Fruit fly (Drosophila melanogaster): ENCODE results near the gene Flad1.

Gene Flad1

DNA sequence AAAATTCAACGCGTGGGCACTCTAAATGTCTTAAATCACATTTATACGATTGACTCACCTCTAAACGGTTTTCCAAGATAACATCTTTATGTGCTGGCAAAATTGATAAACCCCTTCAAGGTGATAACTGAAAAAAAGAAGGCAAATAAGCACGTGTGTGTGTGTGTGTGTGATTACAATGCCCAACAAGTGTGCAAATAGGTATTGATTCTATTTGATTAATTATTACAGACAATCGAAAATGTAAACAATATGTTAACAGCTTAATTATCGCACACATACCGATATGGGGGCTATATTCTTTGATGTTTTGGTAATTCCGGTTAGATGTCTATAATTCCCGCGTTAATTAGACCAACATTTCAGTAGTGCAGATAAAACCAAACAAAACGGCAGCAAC is 16.8 kb downstream of the Flad1 start:
- TF ChIP-seq pan (optimal IDR thresholded peaks at IDR 0.05) (no peak), sage (GFP tag; optimal IDR thresholded peaks at IDR 0.05) (no peak), br (GFP tag; optimal IDR thresholded peaks at IDR 0.05) (no peak), Sp1 (GFP tag; optimal IDR thresholded peaks at IDR 0.05) (no peak)

DNA sequence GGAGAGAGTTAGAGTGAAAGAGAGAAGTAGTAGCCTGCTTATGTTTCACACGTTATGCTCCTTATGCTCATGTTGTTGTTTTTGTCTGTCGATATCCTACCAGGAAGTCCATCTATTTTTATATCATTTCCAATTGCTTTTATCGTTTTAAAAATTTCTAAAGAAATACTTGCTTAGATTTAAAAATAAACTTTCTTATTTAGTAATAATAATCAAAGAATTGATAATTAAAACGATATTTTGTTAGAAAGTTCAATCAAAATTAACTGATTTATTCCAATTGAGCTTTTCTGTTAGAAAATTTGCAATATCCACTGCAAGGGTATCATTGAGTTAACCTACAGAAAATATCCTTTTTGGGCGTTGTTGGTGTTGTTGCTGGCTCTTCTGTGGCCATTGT is 33.5 kb downstream of the Flad1 start:
- no peak for TF ChIP-seq N (GFP tag; optimal IDR thresholded peaks at IDR 0.05)
- no peak for TF ChIP-seq Mio (GFP tag; optimal IDR thresholded peaks at IDR 0.05)
- no peak for TF ChIP-seq GATAd (GFP tag; optimal IDR thresholded peaks at IDR 0.05)
- TF ChIP-seq brk (GFP tag; optimal IDR thresholded peaks at IDR 0.05), result no peak
- no peak for TF ChIP-seq OdsH (GFP tag; optimal IDR thresholded peaks at IDR 0.05)
- no peak for TF ChIP-seq dl (GFP tag; optimal IDR thresholded peaks at IDR 0.05; ENCODE audit: insufficient read depth in 1 of 2, partially characterized antibody in 2 of 2)
- peak; percentile 4 for TF ChIP-seq HLH106 (tag; optimal IDR thresholded peaks at IDR 0.05)
- no peak for TF ChIP-seq Dif (GFP tag; optimal IDR thresholded peaks at IDR 0.05; ENCODE audit: partially characterized antibody)

DNA sequence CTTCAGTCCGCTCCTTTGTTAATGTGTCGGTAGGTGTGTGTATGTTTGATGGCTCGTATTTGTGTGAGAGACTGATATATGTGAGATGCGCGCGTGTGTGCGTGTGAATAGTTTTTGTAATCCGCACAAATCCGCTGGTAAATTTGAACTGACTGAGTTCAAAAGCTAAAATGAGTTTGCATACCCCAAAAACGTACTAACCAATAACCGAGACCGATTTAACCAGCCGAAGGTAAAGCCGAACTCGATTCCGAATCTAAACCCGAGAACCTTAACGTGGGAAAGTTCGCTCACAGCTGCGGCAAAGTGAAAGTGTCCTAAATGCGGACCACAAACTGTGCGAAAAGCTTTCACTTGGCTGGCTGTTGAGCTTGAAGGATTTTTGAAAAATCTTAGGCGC is 34.7 kb downstream of the Flad1 start:
- TF ChIP-seq N (GFP tag; optimal IDR thresholded peaks at IDR 0.05) (no peak), psq (GFP tag; optimal IDR thresholded peaks at IDR 0.05) (no peak), rgr (GFP tag; optimal IDR thresholded peaks at IDR 0.05) (no peak), Abd-B (GFP tag; optimal IDR thresholded peaks at IDR 0.05) (no peak), dmrt93B (GFP tag; optimal IDR thresholded peaks at IDR 0.05) (no peak), Rel (GFP tag; optimal IDR thresholded peaks at IDR 0.05) (no peak), Rel (tag; optimal IDR thresholded peaks at IDR 0.05) (no peak), lola (GFP tag; optimal IDR thresholded peaks at IDR 0.05) (no peak), fru (GFP tag; optimal IDR thresholded peaks at IDR 0.05) (no peak), pan (optimal IDR thresholded peaks at IDR 0.05) (no peak)

DNA sequence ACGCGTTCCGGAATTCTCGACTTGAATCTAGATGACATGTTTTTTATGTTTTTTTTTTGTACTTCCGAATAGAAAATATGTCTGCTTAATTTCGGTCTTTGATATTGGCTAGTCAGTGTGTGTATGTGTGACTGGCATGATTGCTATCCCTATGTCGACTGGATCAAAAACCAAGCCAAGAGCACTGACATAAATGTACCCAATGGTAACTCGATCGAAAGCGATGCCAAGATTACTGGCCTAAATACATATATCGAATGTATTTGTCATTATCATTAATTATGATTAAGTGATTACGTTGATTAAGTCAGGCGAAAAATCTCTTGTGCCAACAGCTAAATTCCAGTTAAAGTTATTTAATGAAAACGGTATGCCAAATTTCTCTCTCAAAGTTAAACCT is 45.7 kb downstream of the Flad1 start, which contains the start of gene CG4661:
Gene CG4661 (minus strand): TSS at position 101 of the 400 bp plus-strand sequence.
- TF ChIP-seq CrebA (GFP tag; optimal IDR thresholded peaks at IDR 0.05; ENCODE audit: borderline replicate concordance) (no peak), h (GFP tag; optimal IDR thresholded peaks at IDR 0.05) (no peak), Mio (GFP tag; optimal IDR thresholded peaks at IDR 0.05) (no peak), dmrt93B (GFP tag; optimal IDR thresholded peaks at IDR 0.05) (no peak), pan (optimal IDR thresholded peaks at IDR 0.05) (no peak), Myc (optimal IDR thresholded peaks at IDR 0.05) (no peak), Vsx2 (GFP tag; optimal IDR thresholded peaks at IDR 0.05; ENCODE audit: partially characterized antibody) (no peak), dsf (GFP tag; optimal IDR thresholded peaks at IDR 0.05; ENCODE audit: borderline replicate concordance) (no peak), lola (GFP tag; optimal IDR thresholded peaks at IDR 0.05) (no peak), Rel (GFP tag; optimal IDR thresholded peaks at IDR 0.05) (no peak), Rel (tag; optimal IDR thresholded peaks at IDR 0.05) (no peak), Dif (GFP tag; optimal IDR thresholded peaks at IDR 0.05; ENCODE audit: partially characterized antibody) (no peak), GATAd (GFP tag; optimal IDR thresholded peaks at IDR 0.05) (no peak), Jra (GFP tag; optimal IDR thresholded peaks at IDR 0.05) (no peak), Dfd (GFP tag; optimal IDR thresholded peaks at IDR 0.05) (no peak), Sp1 (GFP tag; optimal IDR thresholded peaks at IDR 0.05) (no peak)
